Worm (Caenorhabditis elegans) whole organism, early embryonic: Measurements from ENCODE around the gene nhr-107.

ENCODE experiments used
- B0310.2 ChIP-seq: sonication (generic microtip); optimal IDR thresholded peaks from 2 replicates; lab custom pipeline; 2016; ENCODE audit warnings: mild to moderate bottlenecking, missing genetic modification characterization, missing compliant biosample characterization
- F13C5.2 ChIP-seq: sonication (generic microtip); optimal IDR thresholded peaks from 2 replicates; lab custom pipeline; 2017; ENCODE audit warnings: mild to moderate bottlenecking, missing genetic modification characterization, inconsistent platforms, missing compliant biosample characterization
- aly-1 ChIP-seq: sonication (generic microtip); optimal IDR thresholded peaks from 2 replicates; lab custom pipeline; 2016; ENCODE audit warnings: missing genetic modification characterization, missing compliant biosample characterization
- ama-1 ChIP-seq: fragments of 150-350 bp; optimal IDR thresholded peaks from 2 replicates; lab custom pipeline; 2014
- ceh-13 ChIP-seq: fragments of 200-800 bp; sonication (Bioruptor generic); optimal IDR thresholded peaks from 2 replicates; lab custom pipeline; 2018; ENCODE audit warnings: mild to moderate bottlenecking, missing genetic modification characterization, missing compliant biosample characterization
- ceh-36 ChIP-seq: sonication (generic microtip); optimal IDR thresholded peaks from 2 replicates; lab custom pipeline; 2016; ENCODE audit warnings: missing genetic modification characterization, inconsistent platforms, missing compliant biosample characterization
- ets-7 ChIP-seq: sonication (generic microtip); optimal IDR thresholded peaks from 2 replicates; lab custom pipeline; 2016; ENCODE audit warnings: missing genotype, missing genetic modification characterization, missing compliant biosample characterization
- flt-1 ChIP-seq: fragments of 200-800 bp; sonication (Bioruptor generic); IDR thresholded peaks from 2 replicates; pipeline ENCODE4 v1.3.6; 2022; ENCODE audit warnings: missing genetic modification characterization, missing compliant biosample characterization
- hmbx-1 ChIP-seq: sonication (generic microtip); optimal IDR thresholded peaks from 2 replicates; lab custom pipeline; 2016; ENCODE audit warnings: mild to moderate bottlenecking, missing genetic modification characterization, missing compliant biosample characterization
- hmg-4 ChIP-seq: fragments of 200-800 bp; sonication (Bioruptor generic); optimal IDR thresholded peaks from 2 replicates; lab custom pipeline; 2018; ENCODE audit warnings: mild to moderate bottlenecking, missing genetic modification characterization, missing compliant biosample characterization
- hnd-1 ChIP-seq: sonication (generic microtip); optimal IDR thresholded peaks from 2 replicates; lab custom pipeline; 2016; ENCODE audit warnings: missing genetic modification characterization, missing compliant biosample characterization
- pes-1 ChIP-seq: fragments of 200-800 bp; sonication (Bioruptor generic); IDR thresholded peaks from 2 replicates; pipeline ENCODE4 v1.3.6; 2022; ENCODE audit warnings: missing genetic modification reagents, missing genetic modification characterization, missing compliant biosample characterization
- scrt-1 ChIP-seq: fragments of 200-800 bp; sonication (Bioruptor generic); IDR thresholded peaks from 2 replicates; pipeline ENCODE4 v1.3.6; 2022; ENCODE audit warnings: missing genetic modification characterization, missing compliant biosample characterization
- sea-1 ChIP-seq: fragments of 200-800 bp; sonication (Bioruptor generic); conservative IDR thresholded peaks from 2 replicates; pipeline ENCODE4 v1.3.6; 2022; ENCODE audit warnings: missing genetic modification characterization, missing compliant biosample characterization
- tbx-11 ChIP-seq: fragments of 200-800 bp; sonication (Bioruptor generic); IDR thresholded peaks from 2 replicates; pipeline ENCODE4 v1.3.6; 2022; ENCODE audit warnings: missing genetic modification characterization, missing compliant biosample characterization
- tbx-37 ChIP-seq: fragments of 200-800 bp; sonication (Bioruptor generic); conservative IDR thresholded peaks from 2 replicates; pipeline ENCODE4 v1.3.6; 2022; ENCODE audit warnings: missing genetic modification reagents, missing genetic modification characterization, missing compliant biosample characterization
- tra-4 ChIP-seq: sonication (generic microtip); optimal IDR thresholded peaks from 2 replicates; lab custom pipeline; 2017; ENCODE audit warnings: missing genetic modification characterization, missing compliant biosample characterization

The nhr-107 gene

ce11 chrV:6991771-6992170, 5.1 kb downstream of the nhr-107 start, which contains the start of gene nhr-162:
nhr-162 (minus strand) TSS chrV:6991871.
- no peak for TF ChIP-seq ceh-36 (tag; lab: Kevin White, UChicago)
- no peak for TF ChIP-seq pes-1 (GFP tag; lab: Robert Waterston, UW)
- no peak for TF ChIP-seq tbx-11 (GFP tag; lab: Robert Waterston, UW)
- TF ChIP-seq flt-1 (GFP tag; lab: Robert Waterston, UW), result no peak
- no peak for TF ChIP-seq hmg-4 (GFP tag; lab: Kevin White, UChicago)
- no peak for TF ChIP-seq ama-1 (lab: Kevin White, UChicago)
- TF ChIP-seq sea-1 (GFP tag; lab: Robert Waterston, UW), result no peak
- no peak for TF ChIP-seq hmbx-1 (tag; lab: Kevin White, UChicago)
- TF ChIP-seq ets-7 (tag; lab: Kevin White, UChicago), result no peak
- TF ChIP-seq hnd-1 (tag; lab: Kevin White, UChicago), result no peak
- no peak for TF ChIP-seq B0310.2
- no peak for TF ChIP-seq tbx-37 (GFP tag; lab: Robert Waterston, UW)
- TF ChIP-seq aly-1 (tag; lab: Kevin White, UChicago), result no peak
- TF ChIP-seq scrt-1 (GFP tag; lab: Robert Waterston, UW), result no peak
- TF ChIP-seq tra-4 (tag; lab: Kevin White, UChicago), result no peak
- no peak for TF ChIP-seq F13C5.2 (tag; lab: Kevin White, UChicago)
- no peak for TF ChIP-seq ceh-13 (GFP tag; lab: Kevin White, UChicago)

ce11 chrV:6989626-6990138, 7.2 kb downstream of the nhr-107 start, which contains the start of gene nhr-140:
nhr-140 (minus strand) TSS chrV:6989676.
- TF ChIP-seq ama-1 (lab: Kevin White, UChicago), result no peak
- no peak for TF ChIP-seq hmg-4 (GFP tag; lab: Kevin White, UChicago)
- TF ChIP-seq tbx-11 (GFP tag; lab: Robert Waterston, UW), result no peak
- no peak for TF ChIP-seq ceh-36 (tag; lab: Kevin White, UChicago)
- TF ChIP-seq F13C5.2 (tag; lab: Kevin White, UChicago), result no peak
- TF ChIP-seq scrt-1 (GFP tag; lab: Robert Waterston, UW), result no peak
- TF ChIP-seq flt-1 (GFP tag; lab: Robert Waterston, UW), result no peak
- TF ChIP-seq aly-1 (tag; lab: Kevin White, UChicago), result no peak
- no peak for TF ChIP-seq tbx-37 (GFP tag; lab: Robert Waterston, UW)
- TF ChIP-seq ets-7 (tag; lab: Kevin White, UChicago), result no peak
- TF ChIP-seq sea-1 (GFP tag; lab: Robert Waterston, UW), result no peak
- TF ChIP-seq B0310.2, result no peak
- no peak for TF ChIP-seq pes-1 (GFP tag; lab: Robert Waterston, UW)
- no peak for TF ChIP-seq hmbx-1 (tag; lab: Kevin White, UChicago)
- TF ChIP-seq hnd-1 (tag; lab: Kevin White, UChicago), result no peak

ce11 chrV:6987673-6988072, 9.2 kb downstream of the nhr-107 start, which contains the start of gene nhr-139:
nhr-139 (minus strand) TSS chrV:6987773.
- no peak for TF ChIP-seq B0310.2
- no peak for TF ChIP-seq tbx-11 (GFP tag; lab: Robert Waterston, UW)
- TF ChIP-seq hmg-4 (GFP tag; lab: Kevin White, UChicago), result no peak
- TF ChIP-seq flt-1 (GFP tag; lab: Robert Waterston, UW), result no peak
- no peak for TF ChIP-seq ceh-13 (GFP tag; lab: Kevin White, UChicago)
- TF ChIP-seq F13C5.2 (tag; lab: Kevin White, UChicago), result no peak
- TF ChIP-seq aly-1 (tag; lab: Kevin White, UChicago), result no peak
- TF ChIP-seq ets-7 (tag; lab: Kevin White, UChicago), result no peak
- TF ChIP-seq tbx-37 (GFP tag; lab: Robert Waterston, UW), result no peak
- no peak for TF ChIP-seq pes-1 (GFP tag; lab: Robert Waterston, UW)
- TF ChIP-seq sea-1 (GFP tag; lab: Robert Waterston, UW), result no peak
- TF ChIP-seq hmbx-1 (tag; lab: Kevin White, UChicago), result no peak
- TF ChIP-seq hnd-1 (tag; lab: Kevin White, UChicago), result no peak
- no peak for TF ChIP-seq tra-4 (tag; lab: Kevin White, UChicago)
- no peak for TF ChIP-seq ama-1 (lab: Kevin White, UChicago)
- TF ChIP-seq scrt-1 (GFP tag; lab: Robert Waterston, UW), result no peak
- TF ChIP-seq ceh-36 (tag; lab: Kevin White, UChicago), result no peak

ce11 chrV:6985943-6986342, 10.9 kb downstream of the nhr-107 start, which contains the start of gene nhr-163:
nhr-163 (minus strand) TSS chrV:6986043.
- TF ChIP-seq tbx-11 (GFP tag; lab: Robert Waterston, UW), result no peak
- TF ChIP-seq ama-1 (lab: Kevin White, UChicago), result no peak
- no peak for TF ChIP-seq ceh-13 (GFP tag; lab: Kevin White, UChicago)
- TF ChIP-seq B0310.2, result no peak
- TF ChIP-seq hmbx-1 (tag; lab: Kevin White, UChicago), result no peak
- TF ChIP-seq tbx-37 (GFP tag; lab: Robert Waterston, UW), result no peak
- TF ChIP-seq hnd-1 (tag; lab: Kevin White, UChicago), result no peak
- no peak for TF ChIP-seq sea-1 (GFP tag; lab: Robert Waterston, UW)
- TF ChIP-seq ets-7 (tag; lab: Kevin White, UChicago), result no peak
- TF ChIP-seq tra-4 (tag; lab: Kevin White, UChicago), result no peak
- no peak for TF ChIP-seq flt-1 (GFP tag; lab: Robert Waterston, UW)
- no peak for TF ChIP-seq scrt-1 (GFP tag; lab: Robert Waterston, UW)
- TF ChIP-seq F13C5.2 (tag; lab: Kevin White, UChicago), result no peak
- TF ChIP-seq ceh-36 (tag; lab: Kevin White, UChicago), result no peak

ce11 chrV:6982813-6983212, 14.1 kb downstream of the nhr-107 start, which contains the start of gene nhr-161:
nhr-161 (minus strand) TSS chrV:6982913.
- TF ChIP-seq F13C5.2 (tag; lab: Kevin White, UChicago) (no peak), aly-1 (tag; lab: Kevin White, UChicago) (no peak), sea-1 (GFP tag; lab: Robert Waterston, UW) (no peak), hmg-4 (GFP tag; lab: Kevin White, UChicago) (no peak), hnd-1 (tag; lab: Kevin White, UChicago) (no peak), scrt-1 (GFP tag; lab: Robert Waterston, UW) (no peak), tbx-37 (GFP tag; lab: Robert Waterston, UW) (no peak), tra-4 (tag; lab: Kevin White, UChicago) (no peak), tbx-11 (GFP tag; lab: Robert Waterston, UW) (no peak), ets-7 (tag; lab: Kevin White, UChicago) (no peak), hmbx-1 (tag; lab: Kevin White, UChicago) (no peak), pes-1 (GFP tag; lab: Robert Waterston, UW) (no peak), ceh-36 (tag; lab: Kevin White, UChicago) (no peak), flt-1 (GFP tag; lab: Robert Waterston, UW) (no peak), ama-1 (lab: Kevin White, UChicago) (no peak), B0310.2 (no peak), ceh-13 (GFP tag; lab: Kevin White, UChicago) (no peak)
